Fruit fly (Drosophila melanogaster) whole organism, embryonic: ENCODE data around the gene Sar1.

Source experiments
- Abd-B ChIP-seq: fragments of 200-800 bp; sonication (Bioruptor generic); optimal IDR thresholded peaks from 2 replicates; lab custom pipeline; 2018; ENCODE audit warnings: missing biosample characterization, mild to moderate bottlenecking, missing genetic modification characterization, moderate library complexity
- Asciz ChIP-seq: fragments of 200-800 bp; sonication (Bioruptor generic); optimal IDR thresholded peaks from 2 replicates; lab custom pipeline; 2017; ENCODE audit warnings: missing biosample characterization, mild to moderate bottlenecking, missing genetic modification characterization, missing genetic modification reagents
- BEAF-32 ChIP-seq: fragments of 200-800 bp; sonication (Bioruptor generic); optimal IDR thresholded peaks from 3 replicates; lab custom pipeline; 2017; ENCODE audit warnings: missing biosample characterization, missing genetic modification characterization, mild to moderate bottlenecking, moderate library complexity, missing genetic modification reagents
- CG10267 ChIP-seq: fragments of 200-800 bp; sonication (Bioruptor generic); optimal IDR thresholded peaks from 2 replicates; lab custom pipeline; 2018; ENCODE audit warnings: missing biosample characterization, mild to moderate bottlenecking, missing genetic modification characterization, moderate library complexity
- CG10321 ChIP-seq: fragments of 200-800 bp; sonication (Bioruptor generic); IDR thresholded peaks from 2 replicates; pipeline ENCODE4 v1.3.6; 2022; ENCODE audit warnings: missing biosample characterization, missing genetic modification characterization
- CG10543 ChIP-seq: fragments of 200-800 bp; sonication (Bioruptor generic); optimal IDR thresholded peaks from 3 replicates; lab custom pipeline; 2017; ENCODE audit warnings: missing biosample characterization, mild to moderate bottlenecking, missing genetic modification characterization, moderate library complexity
- CG10959 ChIP-seq: fragments of 200-800 bp; sonication (Bioruptor generic); IDR thresholded peaks from 2 replicates; pipeline ENCODE4 v1.3.6; 2022; ENCODE audit warnings: missing biosample characterization, missing genetic modification characterization
- CG11085 ChIP-seq: fragments of 200-800 bp; sonication (Bioruptor generic); IDR thresholded peaks from 2 replicates; pipeline ENCODE4 v1.3.6; 2022; ENCODE audit warnings: missing biosample characterization, missing genetic modification characterization
- CG12219 ChIP-seq: fragments of 200-800 bp; sonication (Bioruptor generic); optimal IDR thresholded peaks from 3 replicates; lab custom pipeline; 2018; ENCODE audit warnings: missing biosample characterization, mild to moderate bottlenecking, missing genetic modification characterization
- CG13287 ChIP-seq: fragments of 200-800 bp; sonication (Bioruptor generic); IDR thresholded peaks from 2 replicates; pipeline ENCODE4 v1.3.6; 2022; ENCODE audit warnings: missing biosample characterization, missing genetic modification characterization; ENCODE audit not compliant: partially characterized antibody
- CG1529 ChIP-seq: fragments of 200-800 bp; sonication (Bioruptor generic); optimal IDR thresholded peaks from 3 replicates; lab custom pipeline; 2018; ENCODE audit warnings: missing biosample characterization, missing genetic modification characterization
- CG1602 ChIP-seq: fragments of 200-800 bp; sonication (Bioruptor generic); optimal IDR thresholded peaks from 3 replicates; lab custom pipeline; 2016; ENCODE audit warnings: missing biosample characterization, missing genetic modification characterization
- CG17186 ChIP-seq: fragments of 200-800 bp; sonication (Bioruptor generic); optimal IDR thresholded peaks from 3 replicates; lab custom pipeline; 2017; ENCODE audit warnings: missing biosample characterization, missing genetic modification reagents, missing genetic modification characterization
- CG17328 ChIP-seq: fragments of 200-800 bp; sonication (Bioruptor generic); IDR thresholded peaks from 2 replicates; pipeline ENCODE4 v1.3.6; 2022; ENCODE audit warnings: missing biosample characterization, missing genetic modification characterization
- CG31388 ChIP-seq: fragments of 200-800 bp; sonication (Bioruptor generic); optimal IDR thresholded peaks from 2 replicates; lab custom pipeline; 2016; ENCODE audit warnings: missing biosample characterization, missing genetic modification characterization
- CG32772 ChIP-seq: fragments of 200-800 bp; sonication (Bioruptor generic); IDR thresholded peaks from 2 replicates; pipeline ENCODE4 v1.3.6; 2022; ENCODE audit warnings: missing biosample characterization, missing genetic modification characterization
- CG33213 ChIP-seq: fragments of 200-800 bp; sonication (Bioruptor generic); optimal IDR thresholded peaks from 3 replicates; lab custom pipeline; 2016; ENCODE audit warnings: missing biosample characterization, missing genetic modification characterization
- CG6175 ChIP-seq: fragments of 200-800 bp; sonication (Bioruptor generic); IDR thresholded peaks from 3 replicates; pipeline ENCODE4 v1.3.6; 2022; ENCODE audit warnings: missing biosample characterization, missing genetic modification characterization
- CG6272 ChIP-seq: fragments of 200-800 bp; sonication (Bioruptor generic); IDR thresholded peaks from 2 replicates; pipeline ENCODE4 v1.3.6; 2022; ENCODE audit warnings: missing biosample characterization, missing genetic modification characterization
- CG8944 ChIP-seq: fragments of 200-800 bp; sonication (Bioruptor generic); optimal IDR thresholded peaks from 3 replicates; lab custom pipeline; 2016; ENCODE audit warnings: missing biosample characterization, missing genetic modification characterization
- CTCF ChIP-seq: fragments of 200-800 bp; sonication (Bioruptor generic); optimal IDR thresholded peaks from 2 replicates; lab custom pipeline; 2017; ENCODE audit warnings: missing biosample characterization, mild to moderate bottlenecking, missing genetic modification characterization, moderate library complexity
- Dad ChIP-seq: fragments of 200-800 bp; sonication (Bioruptor generic); optimal IDR thresholded peaks from 3 replicates; lab custom pipeline; 2016; ENCODE audit warnings: missing biosample characterization, missing genetic modification characterization
- Elba2 ChIP-seq: fragments of 200-800 bp; sonication (Bioruptor generic); optimal IDR thresholded peaks from 3 replicates; lab custom pipeline; 2016; ENCODE audit warnings: missing biosample characterization, missing genetic modification characterization
- Hand ChIP-seq: fragments of 200-800 bp; sonication (Bioruptor generic); optimal IDR thresholded peaks from 2 replicates; lab custom pipeline; 2017; ENCODE audit warnings: mild to moderate bottlenecking, missing biosample characterization, missing genetic modification reagents, missing genetic modification characterization
- Hr39 ChIP-seq: fragments of >200 bp; optimal IDR thresholded peaks from 2 replicates; lab custom pipeline; 2017
- Jarid2 ChIP-seq: fragments of 200-800 bp; sonication (Bioruptor generic); optimal IDR thresholded peaks from 3 replicates; lab custom pipeline; 2017; ENCODE audit warnings: mild to moderate bottlenecking, missing biosample characterization, missing genetic modification reagents, missing genetic modification characterization
- Lhr ChIP-seq: fragments of 200-800 bp; sonication (Bioruptor generic); optimal IDR thresholded peaks from 3 replicates; lab custom pipeline; 2017; ENCODE audit warnings: mild to moderate bottlenecking, missing biosample characterization, missing genetic modification reagents, missing genetic modification characterization
- Lpt ChIP-seq: fragments of >200 bp; optimal IDR thresholded peaks from 2 replicates; lab custom pipeline; 2018; ENCODE audit warnings: missing biosample characterization, missing genetic modification characterization
- abd-A ChIP-seq: fragments of 200-800 bp; sonication (Bioruptor generic); optimal IDR thresholded peaks from 3 replicates; lab custom pipeline; 2019; ENCODE audit warnings: missing biosample characterization, mild to moderate bottlenecking, missing genetic modification characterization, moderate library complexity
- al ChIP-seq: fragments of 200-800 bp; sonication (Bioruptor generic); IDR thresholded peaks from 2 replicates; pipeline ENCODE4 v1.3.6; 2022; ENCODE audit warnings: missing biosample characterization, missing genetic modification characterization
- ato ChIP-seq: fragments of 200-800 bp; sonication (Bioruptor generic); IDR thresholded peaks from 2 replicates; pipeline ENCODE4 v1.3.6; 2022; ENCODE audit warnings: missing biosample characterization, missing genetic modification characterization; ENCODE audit not compliant: partially characterized antibody
- bbx ChIP-seq: fragments of 200-800 bp; sonication (Bioruptor generic); IDR thresholded peaks from 2 replicates; pipeline ENCODE4 v1.3.6; 2022; ENCODE audit warnings: missing biosample characterization, missing genetic modification characterization; ENCODE audit not compliant: partially characterized antibody
- bsh ChIP-seq, 2 experiments: fragments of 200-800 bp; sonication (Bioruptor generic); optimal IDR thresholded peaks; 2 replicates each; lab custom pipeline; 2017 to 2018; ENCODE audit warnings: mild to moderate bottlenecking in 2 of 2, missing biosample characterization in 2 of 2, missing genetic modification characterization in 2 of 2, moderate library complexity in 1 of 2
- cato ChIP-seq: fragments of 200-800 bp; sonication (Bioruptor generic); optimal IDR thresholded peaks from 2 replicates; lab custom pipeline; 2016; ENCODE audit warnings: missing biosample characterization, missing genetic modification characterization, borderline replicate concordance
- crol ChIP-seq: fragments of 200-800 bp; sonication (Bioruptor generic); IDR thresholded peaks from 2 replicates; pipeline ENCODE4 v1.3.6; 2022; ENCODE audit warnings: missing biosample characterization, missing genetic modification characterization
- dmrt11E ChIP-seq: fragments of 200-800 bp; sonication (Bioruptor generic); optimal IDR thresholded peaks from 3 replicates; lab custom pipeline; 2018; ENCODE audit warnings: missing biosample characterization, mild to moderate bottlenecking, missing genetic modification characterization, moderate library complexity
- esg ChIP-seq: fragments of 200-800 bp; sonication (Bioruptor generic); conservative IDR thresholded peaks from 2 replicates; pipeline ENCODE4 v1.3.6; 2022; ENCODE audit warnings: missing biosample characterization, missing genetic modification characterization
- ftz-f1 ChIP-seq: fragments of 200-800 bp; sonication (Bioruptor generic); optimal IDR thresholded peaks from 2 replicates; lab custom pipeline; 2016; ENCODE audit warnings: missing biosample characterization, missing genetic modification characterization
- ken ChIP-seq: fragments of 200-800 bp; sonication (Bioruptor generic); IDR thresholded peaks from 3 replicates; pipeline ENCODE4 v1.3.6; 2022; ENCODE audit warnings: missing biosample characterization, missing genetic modification characterization
- mam ChIP-seq: fragments of 200-800 bp; sonication (Bioruptor generic); optimal IDR thresholded peaks from 3 replicates; lab custom pipeline; 2016; ENCODE audit warnings: missing biosample characterization, missing genetic modification characterization
- nmo ChIP-seq: fragments of 200-800 bp; sonication (Bioruptor generic); optimal IDR thresholded peaks from 2 replicates; lab custom pipeline; 2018; ENCODE audit warnings: missing biosample characterization, mild to moderate bottlenecking, missing genetic modification characterization, moderate library complexity
- pho ChIP-seq: fragments of 200-800 bp; sonication (Bioruptor generic); optimal IDR thresholded peaks from 2 replicates; lab custom pipeline; 2016; ENCODE audit warnings: missing biosample characterization, missing genetic modification characterization
- pnt ChIP-seq: fragments of 200-800 bp; sonication (Bioruptor generic); optimal IDR thresholded peaks from 3 replicates; lab custom pipeline; 2016; ENCODE audit warnings: missing biosample characterization, missing genetic modification characterization
- repo ChIP-seq: fragments of 200-800 bp; sonication (Bioruptor generic); optimal IDR thresholded peaks from 2 replicates; lab custom pipeline; 2016; ENCODE audit warnings: missing biosample characterization, missing genetic modification characterization
- row ChIP-seq: fragments of 200-800 bp; sonication (Bioruptor generic); IDR thresholded peaks from 3 replicates; pipeline ENCODE4 v1.3.6; 2022; ENCODE audit warnings: missing biosample characterization, missing genetic modification characterization
- sima ChIP-seq: fragments of 200-800 bp; sonication (Bioruptor generic); optimal IDR thresholded peaks from 2 replicates; lab custom pipeline; 2016; ENCODE audit warnings: missing biosample characterization, missing genetic modification characterization
- sna ChIP-seq: fragments of 200-800 bp; sonication (Bioruptor generic); IDR thresholded peaks from 2 replicates; pipeline ENCODE4 v1.3.6; 2022; ENCODE audit warnings: missing biosample characterization, missing genetic modification characterization; ENCODE audit not compliant: partially characterized antibody
- stwl ChIP-seq: fragments of 200-800 bp; sonication (Bioruptor generic); optimal IDR thresholded peaks from 3 replicates; lab custom pipeline; 2018; ENCODE audit warnings: missing biosample characterization, mild to moderate bottlenecking, missing genetic modification characterization, moderate library complexity
- tgo ChIP-seq: fragments of 200-800 bp; sonication (Bioruptor generic); IDR thresholded peaks from 3 replicates; pipeline ENCODE4 v1.3.6; 2022; ENCODE audit warnings: missing biosample characterization, missing genetic modification characterization
- ttk ChIP-seq: fragments of 200-800 bp; sonication (Bioruptor generic); IDR thresholded peaks from 2 replicates; pipeline ENCODE4 v2.1.2; 2022; ENCODE audit warnings: missing biosample characterization, missing genetic modification characterization
- usp ChIP-seq: fragments of >200 bp; optimal IDR thresholded peaks from 2 replicates; lab custom pipeline; 2017; ENCODE audit warnings: missing biosample characterization, missing genetic modification characterization
- zen ChIP-seq: fragments of 200-800 bp; sonication (Bioruptor generic); optimal IDR thresholded peaks from 3 replicates; lab custom pipeline; 2018; ENCODE audit warnings: missing biosample characterization, mild to moderate bottlenecking, missing genetic modification characterization, moderate library complexity
- zf30C ChIP-seq: fragments of 200-800 bp; sonication (Bioruptor generic); optimal IDR thresholded peaks from 3 replicates; lab custom pipeline; 2018; ENCODE audit warnings: missing biosample characterization, mild to moderate bottlenecking, missing genetic modification characterization

Sar1 gene

DNA sequence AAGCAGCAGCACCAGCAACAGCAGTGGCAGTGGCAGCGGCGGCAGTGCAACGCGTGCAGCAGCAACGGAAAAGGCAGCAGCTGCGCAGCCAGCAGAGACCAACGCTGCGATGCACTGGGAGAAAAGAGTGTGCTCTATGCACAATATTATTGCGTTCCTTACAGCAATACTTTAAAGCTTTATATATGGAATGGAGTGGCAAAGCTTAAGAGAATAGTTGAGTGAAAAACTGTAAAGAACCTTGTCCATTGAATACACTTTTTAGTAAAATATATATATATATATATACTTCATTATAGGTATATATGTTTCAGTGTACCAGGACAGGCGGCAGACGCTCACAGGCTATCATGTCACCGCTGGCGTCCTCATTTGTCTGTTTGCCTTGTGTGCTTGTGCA lies 31.7 kb upstream of the Sar1 start (continued):
- TF ChIP-seq Jarid2 (GFP tag; lab: Kevin White, UChicago) (no peak), abd-A (tag; lab: Kevin White, UChicago) (no peak), bsh (GFP tag; optimal IDR thresholded peaks at IDR 0.05; lab: Kevin White, UChicago) (peak; percentile 63), crol (GFP tag; lab: Robert Waterston, UW) (no peak), CG33213 (GFP tag; lab: Kevin White, UChicago) (no peak), nmo (GFP tag; lab: Kevin White, UChicago) (peak; percentile 34), CTCF (GFP tag; lab: Kevin White, UChicago) (no peak), zen (tag; lab: Kevin White, UChicago) (no peak), sna (no peak), Hr39 (lab: Kevin White, UChicago) (no peak), CG6175 (GFP tag; lab: Robert Waterston, UW) (no peak), cato (GFP tag; lab: Kevin White, UChicago) (no peak), ttk (no peak), Lpt (GFP tag; lab: Kevin White, UChicago) (no peak), bbx (GFP tag; lab: Robert Waterston, UW) (no peak), al (no peak), CG17186 (GFP tag; lab: Kevin White, UChicago) (no peak), CG10321 (GFP tag; lab: Robert Waterston, UW) (no peak), sima (GFP tag; lab: Kevin White, UChicago) (no peak), Elba2 (GFP tag; lab: Kevin White, UChicago) (no peak), tgo (GFP tag; lab: Robert Waterston, UW) (no peak), Hand (GFP tag; lab: Kevin White, UChicago) (no peak), mam (GFP tag; lab: Kevin White, UChicago) (no peak), Asciz (GFP tag; lab: Kevin White, UChicago) (no peak), Dad (GFP tag; lab: Kevin White, UChicago) (no peak), Lhr (GFP tag; lab: Kevin White, UChicago) (no peak), pho (GFP tag; lab: Kevin White, UChicago) (no peak), BEAF-32 (GFP tag; lab: Kevin White, UChicago) (no peak), ato (GFP tag; lab: Robert Waterston, UW) (no peak), CG17328 (peak; percentile 40; the same call in 1 of the 2 replicates), row (GFP tag; lab: Robert Waterston, UW) (peak; percentile 43; the same call in 1 of the 3 replicates), CG32772 (GFP tag; lab: Robert Waterston, UW) (0 out of 2 replicates have a peak, but pooled peaks have one; percentile 5), CG10959 (0 out of 2 replicates have a peak, but pooled peaks have one; percentile 27), dmrt11E (tag; lab: Kevin White, UChicago) (peak; percentile 53), CG6272 (no peak), CG8944 (GFP tag; lab: Kevin White, UChicago) (no peak), pnt (GFP tag; lab: Kevin White, UChicago) (no peak), CG13287 (GFP tag; lab: Robert Waterston, UW) (no peak), CG12219 (GFP tag; lab: Kevin White, UChicago) (no peak), esg (GFP tag; lab: Robert Waterston, UW) (no peak), CG10543 (GFP tag; lab: Kevin White, UChicago) (no peak), CG1529 (GFP tag; lab: Kevin White, UChicago) (no peak), zf30C (peak; percentile 62), ftz-f1 (GFP tag; lab: Kevin White, UChicago) (no peak), CG1602 (GFP tag; lab: Kevin White, UChicago) (no peak), Abd-B (GFP tag; lab: Kevin White, UChicago) (no peak), CG10267 (no peak), CG31388 (GFP tag; lab: Kevin White, UChicago) (no peak), stwl (tag; lab: Kevin White, UChicago) (no peak), usp (GFP tag; lab: Kevin White, UChicago) (no peak), ken (no peak), CG11085 (GFP tag; lab: Robert Waterston, UW) (no peak), repo (no peak)
